Fruit fly (Drosophila melanogaster): Measurements from ENCODE around the gene RtGEF.
A peak's percentile ranks its signal among the peaks of the same experiment; 100 is the strongest.

The RtGEF gene

dm6 chr2L:20341999-20342325 is 8.3 kb upstream of the RtGEF start:
- peak; percentile 53 for TF ChIP-seq CG2116 (GFP tag; optimal IDR thresholded peaks at IDR 0.05)
- no peak for TF ChIP-seq nau (GFP tag; optimal IDR thresholded peaks at IDR 0.05)
- peak in 1 of 2 experiments; percentile 28 for TF ChIP-seq Trl (optimal IDR thresholded peaks at IDR 0.05)
- TF ChIP-seq Trl (GFP tag; optimal IDR thresholded peaks at IDR 0.05), result no peak
- no peak for TF ChIP-seq maf-S (GFP tag; optimal IDR thresholded peaks at IDR 0.05)
- TF ChIP-seq CG30403 (GFP tag; optimal IDR thresholded peaks at IDR 0.05), result no peak
- no peak for TF ChIP-seq CG14667 (GFP tag; IDR thresholded peaks at IDR 0.05)
- TF ChIP-seq CG15514 (GFP tag; optimal IDR thresholded peaks at IDR 0.05), result no peak
- TF ChIP-seq CG8478 (optimal IDR thresholded peaks at IDR 0.05), result peak; percentile 31
- TF ChIP-seq CG17612 (GFP tag; IDR thresholded peaks at IDR 0.05), result no peak
- TF ChIP-seq Nf-YC (tag; optimal IDR thresholded peaks at IDR 0.05), result no peak
- TF ChIP-seq CG10274 (GFP tag; optimal IDR thresholded peaks at IDR 0.05), result no peak
- no peak for TF ChIP-seq Abd-B (GFP tag; optimal IDR thresholded peaks at IDR 0.05)
- TF ChIP-seq gsb (GFP tag; IDR thresholded peaks at IDR 0.05), result no peak
- no peak for TF ChIP-seq CG16815 (GFP tag; optimal IDR thresholded peaks at IDR 0.05)
- TF ChIP-seq inv (GFP tag; IDR thresholded peaks at IDR 0.05; ENCODE audit: partially characterized antibody), result no peak
- TF ChIP-seq CG6854 (GFP tag; optimal IDR thresholded peaks at IDR 0.05), result peak; percentile 4
- TF ChIP-seq CG7928 (GFP tag; optimal IDR thresholded peaks at IDR 0.05), result no peak
- peak; percentile 94 for TF ChIP-seq onecut (GFP tag; IDR thresholded peaks at IDR 0.05)
- TF ChIP-seq klu (GFP tag; IDR thresholded peaks at IDR 0.05), result no peak
- no peak for TF ChIP-seq fru (optimal IDR thresholded peaks at IDR 0.05)

- TF ChIP-seq CG13424 (tag; optimal IDR thresholded peaks at IDR 0.05) (peak; percentile 7), Ets65A (GFP tag) (peak; percentile 26), Drgx (GFP tag; IDR thresholded peaks at IDR 0.05) (peak; percentile 49), CG11456 (GFP tag; IDR thresholded peaks at IDR 0.05) (0 out of 3 replicates have a peak, but pooled peaks have one; percentile 27), chn (GFP tag; optimal IDR thresholded peaks at IDR 0.05) (no peak), CG10654 (GFP tag; optimal IDR thresholded peaks at IDR 0.05) (no peak), CG34224 (GFP tag; IDR thresholded peaks at IDR 0.05; ENCODE audit: partially characterized antibody) (no peak), CG12391 (tag; optimal IDR thresholded peaks at IDR 0.05) (no peak), Sox102F (GFP tag; optimal IDR thresholded peaks at IDR 0.05) (peak; percentile 52), Ssrp (tag; optimal IDR thresholded peaks at IDR 0.05) (peak; percentile 12), row (GFP tag; IDR thresholded peaks at IDR 0.05) (peak; percentile 50), az2 (GFP tag; optimal IDR thresholded peaks at IDR 0.05) (no peak), vvl (GFP tag; IDR thresholded peaks at IDR 0.05) (0 out of 2 replicates have a peak, but pooled peaks have one; percentile 27), CG11085 (GFP tag; IDR thresholded peaks at IDR 0.05) (no peak), Rx (GFP tag; IDR thresholded peaks at IDR 0.05) (no peak), CG15479 (GFP tag; optimal IDR thresholded peaks at IDR 0.05) (no peak), bcd (GFP tag; optimal IDR thresholded peaks at IDR 0.05) (no peak), CG10979 (tag; optimal IDR thresholded peaks at IDR 0.05) (peak; percentile 13), stc (GFP tag; IDR thresholded peaks at IDR 0.05) (0 out of 2 replicates have a peak, but pooled peaks have one; percentile 11), otp (GFP tag; IDR thresholded peaks at IDR 0.05) (no peak), Ada2b (GFP tag; IDR thresholded peaks at IDR 0.05) (0 out of 2 replicates have a peak, but pooled peaks have one; percentile 9), CG30431 (GFP tag; optimal IDR thresholded peaks at IDR 0.05) (no peak), Adf1 (GFP tag; IDR thresholded peaks at IDR 0.05) (no peak), CG6689 (GFP tag; IDR thresholded peaks at IDR 0.05) (peak; percentile 24; the same call in 1 of the 2 replicates), eyg (GFP tag; optimal IDR thresholded peaks at IDR 0.05) (no peak), pnt (GFP tag; optimal IDR thresholded peaks at IDR 0.05) (no peak), E2f2 (GFP tag; IDR thresholded peaks at IDR 0.05) (peak; percentile 24; the same call in 1 of the 2 replicates), CG1792 (GFP tag; optimal IDR thresholded peaks at IDR 0.05) (no peak), nmo (GFP tag; optimal IDR thresholded peaks at IDR 0.05) (peak; percentile 14), Optix (GFP tag; IDR thresholded peaks at IDR 0.05) (no peak), CG8944 (GFP tag; optimal IDR thresholded peaks at IDR 0.05) (no peak), Fer2 (tag; optimal IDR thresholded peaks at IDR 0.05) (no peak)
Measured at dm6 chr2L:20351723-20352122, 1.5 kb downstream of the RtGEF start.
